Fruit fly (Drosophila melanogaster): ENCODE data around the gene nub.

DNA sequence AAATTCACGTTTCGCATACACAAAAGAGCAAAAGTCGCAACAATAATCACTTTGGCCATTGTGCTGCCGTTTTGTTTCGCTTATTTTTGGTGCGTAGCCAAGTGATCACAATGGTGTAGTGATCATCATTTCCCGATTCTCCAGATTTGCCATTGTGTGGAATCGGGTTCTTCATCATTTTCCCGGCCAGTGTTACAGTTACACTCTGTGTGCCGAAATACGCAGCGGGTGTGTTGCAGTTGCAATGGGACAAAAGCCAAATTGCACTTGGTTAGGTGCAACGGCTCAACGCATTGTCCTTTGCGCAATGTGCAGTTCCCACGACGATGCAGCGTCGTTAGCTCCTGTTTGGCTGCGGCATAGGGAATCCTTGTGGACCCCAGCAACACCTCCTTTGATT is 24.3 kb downstream of the nub start:
- TF ChIP-seq CG10348 (GFP tag; IDR thresholded peaks at IDR 0.05) (no peak), CG4496 (GFP tag; IDR thresholded peaks at IDR 0.05) (no peak), CG12605 (GFP tag; IDR thresholded peaks at IDR 0.05) (no peak), gl (tag; optimal IDR thresholded peaks at IDR 0.05) (no peak), CG17806 (tag; optimal IDR thresholded peaks at IDR 0.05) (no peak), Pif1B (GFP tag; optimal IDR thresholded peaks at IDR 0.05) (no peak), CG14655 (GFP tag; optimal IDR thresholded peaks at IDR 0.05) (no peak), Pif1A (GFP tag; optimal IDR thresholded peaks at IDR 0.05) (no peak), CG32121 (GFP tag; IDR thresholded peaks at IDR 0.05) (no peak)
